Fruit fly (Drosophila melanogaster): ENCODE data around the gene ATPsyngamma.

ATPsyngamma gene

DNA sequence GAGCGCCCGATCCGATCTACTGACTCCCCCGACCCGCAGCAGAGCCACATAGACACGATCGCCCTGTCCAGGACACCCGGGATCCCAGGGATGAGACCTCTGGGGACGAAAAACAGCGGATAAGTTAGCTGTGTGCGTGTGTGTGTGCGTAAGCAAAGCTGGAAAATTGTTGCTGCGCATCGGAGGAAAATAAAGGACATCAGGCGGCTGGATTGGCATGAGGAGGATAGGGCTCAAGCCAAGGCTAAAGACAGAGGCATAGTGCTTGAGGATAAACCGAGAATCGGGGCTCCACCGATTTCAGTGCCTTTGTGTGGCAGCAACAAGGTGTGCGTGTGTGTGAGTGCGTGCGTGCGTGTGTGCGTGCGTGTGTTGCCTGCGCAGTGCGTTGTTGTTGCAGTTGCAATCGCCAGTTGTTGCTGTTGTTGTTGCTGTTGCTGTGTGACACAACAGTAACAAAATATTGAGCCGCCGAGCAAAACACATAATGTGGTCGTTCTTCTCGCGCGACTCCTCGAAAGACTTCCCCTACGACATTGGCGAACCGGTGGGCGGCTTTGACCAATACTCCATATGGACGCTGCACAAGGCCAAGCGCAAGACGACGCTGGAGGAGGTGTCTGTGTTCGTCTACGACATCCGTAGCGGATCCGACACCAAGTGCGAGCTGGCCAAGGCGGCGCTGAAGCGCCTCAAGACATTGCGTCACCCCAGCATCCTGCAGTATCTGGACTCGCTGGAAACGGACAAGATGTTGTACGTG, 522 bp upstream of the ATPsyngamma start:
- no peak for TF ChIP-seq Crg-1 (GFP tag; optimal IDR thresholded peaks at IDR 0.05)
- no peak for TF ChIP-seq Clk (GFP tag; optimal IDR thresholded peaks at IDR 0.05)
- no peak for TF ChIP-seq CG14711 (tag; optimal IDR thresholded peaks at IDR 0.05)
- TF ChIP-seq CG33017 (tag; optimal IDR thresholded peaks at IDR 0.05): no peak
- no peak for TF ChIP-seq Hr96 (GFP tag; optimal IDR thresholded peaks at IDR 0.05)
- no peak for TF ChIP-seq cnc (optimal IDR thresholded peaks at IDR 0.05)
- TF ChIP-seq kay (GFP tag; ENCODE audit: borderline replicate concordance): no peak
- no peak for TF ChIP-seq CG11617 (GFP tag; optimal IDR thresholded peaks at IDR 0.05)
- no peak for TF ChIP-seq CG7045 (GFP tag; optimal IDR thresholded peaks at IDR 0.05)
- TF ChIP-seq CG7101 (tag; optimal IDR thresholded peaks at IDR 0.05): no peak
- no peak for TF ChIP-seq CG1620 (GFP tag; optimal IDR thresholded peaks at IDR 0.05)
- TF ChIP-seq pad (GFP tag; optimal IDR thresholded peaks at IDR 0.05): no peak
- TF ChIP-seq CG12768 (GFP tag; optimal IDR thresholded peaks at IDR 0.05): no peak
- TF ChIP-seq tj (GFP tag; optimal IDR thresholded peaks at IDR 0.05): no peak
- TF ChIP-seq toe (GFP tag; optimal IDR thresholded peaks at IDR 0.05): no peak
- TF ChIP-seq bab1 (GFP tag; optimal IDR thresholded peaks at IDR 0.05): no peak
- no peak for TF ChIP-seq cic (GFP tag; optimal IDR thresholded peaks at IDR 0.05)
- TF ChIP-seq CG5204 (GFP tag; optimal IDR thresholded peaks at IDR 0.05): no peak
- no peak for TF ChIP-seq Mnt (GFP tag; optimal IDR thresholded peaks at IDR 0.05)

DNA sequence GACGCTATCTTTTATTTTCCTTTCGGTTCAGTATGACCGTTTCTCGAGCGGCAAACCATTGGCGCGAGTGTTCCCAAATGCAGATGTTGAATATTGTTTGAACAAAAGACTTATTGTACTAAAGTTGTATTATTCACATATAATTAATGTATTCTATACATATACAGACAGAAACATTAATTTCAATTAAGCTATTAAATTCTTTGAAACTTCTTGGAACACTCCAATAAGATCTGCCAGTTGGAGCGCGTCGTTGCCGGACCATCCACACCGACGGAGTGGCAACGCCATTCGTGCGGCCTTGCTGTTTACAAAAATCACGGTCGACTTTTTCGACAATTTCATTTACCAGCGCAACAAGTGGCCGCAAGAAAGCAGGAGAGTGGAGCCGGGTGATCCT, 3.9 kb downstream of the ATPsyngamma start, which contains the start of the genes Wdr24 and IntS11:
Gene Wdr24, minus strand, starts transcription at position 37 of the 400 bp plus-strand sequence.
Gene IntS11, plus strand, starts transcription at position 282 of the 400 bp plus-strand sequence.
- TF ChIP-seq CG1620 (GFP tag; optimal IDR thresholded peaks at IDR 0.05) (peak; percentile 91), CG33017 (tag; optimal IDR thresholded peaks at IDR 0.05) (peak; percentile 96), cnc (optimal IDR thresholded peaks at IDR 0.05) (no peak), Crg-1 (GFP tag; optimal IDR thresholded peaks at IDR 0.05) (peak; percentile 96), CG12768 (GFP tag; optimal IDR thresholded peaks at IDR 0.05) (peak; percentile 97), Clk (GFP tag; optimal IDR thresholded peaks at IDR 0.05) (peak; percentile 55), kay (GFP tag; ENCODE audit: borderline replicate concordance) (no peak), CG5204 (GFP tag; optimal IDR thresholded peaks at IDR 0.05) (no peak), pad (GFP tag; optimal IDR thresholded peaks at IDR 0.05) (peak; percentile 87), CG11617 (GFP tag; optimal IDR thresholded peaks at IDR 0.05) (peak; percentile 92), CG7101 (tag; optimal IDR thresholded peaks at IDR 0.05) (peak; percentile 99), tj (GFP tag; optimal IDR thresholded peaks at IDR 0.05) (peak; percentile 67), bab1 (GFP tag; optimal IDR thresholded peaks at IDR 0.05) (peak; percentile 92), cic (GFP tag; optimal IDR thresholded peaks at IDR 0.05) (peak; percentile 80), Hr96 (GFP tag; optimal IDR thresholded peaks at IDR 0.05) (no peak), toe (GFP tag; optimal IDR thresholded peaks at IDR 0.05) (no peak), CG14711 (tag; optimal IDR thresholded peaks at IDR 0.05) (peak; percentile 93), ovo (GFP tag; optimal IDR thresholded peaks at IDR 0.05) (no peak), Mnt (GFP tag; optimal IDR thresholded peaks at IDR 0.05) (peak; percentile 85), CG7045 (GFP tag; optimal IDR thresholded peaks at IDR 0.05) (peak; percentile 97)

DNA sequence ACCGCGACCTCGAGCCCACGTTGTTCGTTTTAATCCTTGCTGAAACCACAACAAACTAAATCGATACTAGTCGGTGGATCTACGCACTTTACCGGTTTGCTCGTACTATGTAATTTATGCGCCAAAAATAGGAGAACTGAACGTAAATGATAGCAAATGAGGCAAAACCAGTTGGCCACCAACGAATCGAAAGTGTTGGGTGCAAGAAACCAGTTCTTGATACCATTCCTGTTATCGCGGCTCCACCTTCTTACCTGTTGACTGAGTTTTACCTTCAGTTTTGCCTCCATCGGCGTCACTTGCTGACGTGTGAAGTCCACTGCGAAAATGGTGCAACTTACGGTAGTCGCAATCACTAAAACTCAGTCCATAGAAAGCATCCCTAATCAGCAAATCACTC, 8.9 kb downstream of the ATPsyngamma start:
- TF ChIP-seq CG11617 (GFP tag; optimal IDR thresholded peaks at IDR 0.05) (no peak), Clk (GFP tag; optimal IDR thresholded peaks at IDR 0.05) (no peak), CG33017 (tag; optimal IDR thresholded peaks at IDR 0.05) (no peak), Crg-1 (GFP tag; optimal IDR thresholded peaks at IDR 0.05) (no peak), pad (GFP tag; optimal IDR thresholded peaks at IDR 0.05) (no peak), toe (GFP tag; optimal IDR thresholded peaks at IDR 0.05) (no peak), tj (GFP tag; optimal IDR thresholded peaks at IDR 0.05) (no peak), ovo (GFP tag; optimal IDR thresholded peaks at IDR 0.05) (no peak), CG1620 (GFP tag; optimal IDR thresholded peaks at IDR 0.05) (no peak), CG5204 (GFP tag; optimal IDR thresholded peaks at IDR 0.05) (no peak), CG12768 (GFP tag; optimal IDR thresholded peaks at IDR 0.05) (no peak), CG7101 (tag; optimal IDR thresholded peaks at IDR 0.05) (no peak), CG14711 (tag; optimal IDR thresholded peaks at IDR 0.05) (no peak), Mnt (GFP tag; optimal IDR thresholded peaks at IDR 0.05) (no peak), bab1 (GFP tag; optimal IDR thresholded peaks at IDR 0.05) (no peak), cic (GFP tag; optimal IDR thresholded peaks at IDR 0.05) (no peak)

DNA sequence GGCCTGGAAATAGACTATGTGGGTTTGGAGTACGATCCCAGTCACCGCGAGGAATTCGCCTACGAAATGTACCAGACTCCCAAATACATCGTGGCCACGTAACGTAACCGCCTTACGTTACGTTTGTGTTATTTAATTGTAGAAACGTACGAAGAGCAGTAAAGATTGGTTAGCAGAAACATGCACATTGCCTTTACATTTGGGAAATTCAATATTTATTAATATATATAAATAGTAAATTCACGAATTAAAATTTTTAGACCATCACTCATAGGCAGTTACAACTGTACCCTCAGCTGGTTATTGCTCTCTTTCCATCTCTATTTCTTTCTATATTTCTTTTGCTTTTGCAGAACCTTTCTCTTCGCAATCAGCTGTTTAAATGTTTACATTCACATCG, 11.1 kb downstream of the ATPsyngamma start, which contains the start of gene Gnpnat:
Gene Gnpnat, plus strand, starts transcription at position 385 of the 400 bp plus-strand sequence.
- peak; percentile 54 for TF ChIP-seq CG7045 (GFP tag; optimal IDR thresholded peaks at IDR 0.05)
- TF ChIP-seq CG11617 (GFP tag; optimal IDR thresholded peaks at IDR 0.05): peak; percentile 61
- no peak for TF ChIP-seq Clk (GFP tag; optimal IDR thresholded peaks at IDR 0.05)
- TF ChIP-seq cic (GFP tag; optimal IDR thresholded peaks at IDR 0.05): no peak
- peak; percentile 59 for TF ChIP-seq CG12768 (GFP tag; optimal IDR thresholded peaks at IDR 0.05)
- peak; percentile 37 for TF ChIP-seq bab1 (GFP tag; optimal IDR thresholded peaks at IDR 0.05)
- TF ChIP-seq CG33017 (tag; optimal IDR thresholded peaks at IDR 0.05): peak; percentile 73
- peak; percentile 33 for TF ChIP-seq Mnt (GFP tag; optimal IDR thresholded peaks at IDR 0.05)
- peak; percentile 15 for TF ChIP-seq pad (GFP tag; optimal IDR thresholded peaks at IDR 0.05)
- TF ChIP-seq CG7101 (tag; optimal IDR thresholded peaks at IDR 0.05): peak; percentile 71
- TF ChIP-seq CG14711 (tag; optimal IDR thresholded peaks at IDR 0.05): peak; percentile 54
- TF ChIP-seq kay (GFP tag; ENCODE audit: borderline replicate concordance): no peak

DNA sequence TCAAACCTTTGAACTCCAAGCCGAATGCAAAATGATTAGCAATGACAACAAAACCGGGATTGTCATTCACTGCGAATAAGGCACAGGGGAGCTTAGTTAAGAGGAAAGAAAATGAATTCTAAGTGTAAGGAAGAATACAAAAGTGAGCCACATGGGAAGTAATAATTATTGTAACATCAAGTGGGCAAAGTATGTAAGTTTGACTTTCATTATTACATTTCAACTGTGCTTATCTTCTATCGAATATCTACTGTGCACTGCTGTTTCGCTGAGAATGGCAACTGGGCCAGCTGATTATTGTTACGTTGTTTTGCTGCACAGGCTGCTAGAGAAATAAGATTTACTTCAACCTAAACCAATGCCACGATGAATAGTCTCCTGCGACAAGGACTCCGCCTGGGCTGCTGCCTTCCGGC, 12.3 kb downstream of the ATPsyngamma start, which contains the start of the genes CG7601 and CIA30:
Gene CG7601, minus strand, starts transcription at position 68 of the 416 bp plus-strand sequence.
Gene CIA30, plus strand, starts transcription at position 288 of the 416 bp plus-strand sequence.
- TF ChIP-seq CG33017 (tag; optimal IDR thresholded peaks at IDR 0.05): peak; percentile 98
- TF ChIP-seq CG14711 (tag; optimal IDR thresholded peaks at IDR 0.05): peak; percentile 95
- TF ChIP-seq toe (GFP tag; optimal IDR thresholded peaks at IDR 0.05): peak; percentile 100
- TF ChIP-seq Clk (GFP tag; optimal IDR thresholded peaks at IDR 0.05): peak; percentile 97
- TF ChIP-seq CG1620 (GFP tag; optimal IDR thresholded peaks at IDR 0.05): peak; percentile 99
- TF ChIP-seq Mnt (GFP tag; optimal IDR thresholded peaks at IDR 0.05): peak; percentile 96
- TF ChIP-seq ovo (GFP tag; optimal IDR thresholded peaks at IDR 0.05): peak; percentile 90
- TF ChIP-seq pad (GFP tag; optimal IDR thresholded peaks at IDR 0.05): peak; percentile 92
- peak; percentile 99 for TF ChIP-seq CG12768 (GFP tag; optimal IDR thresholded peaks at IDR 0.05)
- TF ChIP-seq CG7101 (tag; optimal IDR thresholded peaks at IDR 0.05): peak; percentile 99
- TF ChIP-seq CG7045 (GFP tag; optimal IDR thresholded peaks at IDR 0.05): peak; percentile 99
- peak; percentile 100 for TF ChIP-seq Hr96 (GFP tag; optimal IDR thresholded peaks at IDR 0.05)
- peak; percentile 98 for TF ChIP-seq bab1 (GFP tag; optimal IDR thresholded peaks at IDR 0.05)
- TF ChIP-seq kay (GFP tag; ENCODE audit: borderline replicate concordance): no peak
- peak; percentile 83 for TF ChIP-seq tj (GFP tag; optimal IDR thresholded peaks at IDR 0.05)
- TF ChIP-seq Crg-1 (GFP tag; optimal IDR thresholded peaks at IDR 0.05): peak; percentile 98
- peak; percentile 92 for TF ChIP-seq cic (GFP tag; optimal IDR thresholded peaks at IDR 0.05)
- TF ChIP-seq CG11617 (GFP tag; optimal IDR thresholded peaks at IDR 0.05): peak; percentile 96
- no peak for TF ChIP-seq cnc (optimal IDR thresholded peaks at IDR 0.05)
- TF ChIP-seq CG5204 (GFP tag; optimal IDR thresholded peaks at IDR 0.05): peak; percentile 98

Measured in whole organism, adult.